ENCODE assay signal across 4 fruit fly cellular contexts in the genomic region with DNA sequence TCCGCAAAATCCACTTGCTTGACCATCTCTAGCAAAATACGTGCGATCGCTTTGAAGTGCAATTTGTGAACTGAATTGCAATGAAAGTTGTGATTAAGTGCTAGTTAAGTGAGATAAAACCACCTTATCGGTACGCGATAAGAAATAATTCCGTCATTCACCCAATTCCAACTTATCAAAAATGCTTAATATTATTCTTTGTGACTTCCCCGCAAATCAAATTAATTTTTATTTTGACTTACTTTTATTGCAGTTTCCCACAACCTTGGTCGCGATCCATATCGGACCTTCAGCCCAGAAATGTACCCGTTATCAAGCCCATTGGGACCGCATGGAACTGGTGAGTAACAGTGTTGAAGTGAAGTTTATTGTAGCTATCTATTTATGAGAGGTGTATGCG.
TF ChIP-seq lines count a peak whose summit lies in the region.

A gene (minus strand): TSS at position 59 of the 400 bp plus-strand sequence.

- no peak for TF ChIP-seq CTCF in whole organism, embryonic (GFP tag; optimal IDR thresholded peaks at IDR 0.05; lab: Kevin White, UChicago)

TF ChIP-seq in whole organism, adult, 20 proteins besides CTCF, POLR2A, EP300 and RAD21:
- TF ChIP-seq cic (GFP tag; optimal IDR thresholded peaks at IDR 0.05; lab: Kevin White, UChicago) (peak; percentile 17), tj (GFP tag; optimal IDR thresholded peaks at IDR 0.05; lab: Kevin White, UChicago) (no peak)

TF ChIP-seq in whole organism, embryonic, 481 proteins besides CTCF, POLR2A, EP300 and RAD21:
- TF ChIP-seq CG33213 (GFP tag; optimal IDR thresholded peaks at IDR 0.05; lab: Kevin White, UChicago) (no peak), nerfin-2 (GFP tag; IDR thresholded peaks at IDR 0.05; lab: Robert Waterston, UW; ENCODE audit: partially characterized antibody) (no peak), en (GFP tag; optimal IDR thresholded peaks at IDR 0.05; lab: Kevin White, UChicago) (no peak), corto (GFP tag; optimal IDR thresholded peaks at IDR 0.05; lab: Kevin White, UChicago) (peak; percentile 23), Atf-2 (GFP tag; optimal IDR thresholded peaks at IDR 0.05; lab: Kevin White, UChicago) (no peak)

TF ChIP-seq in whole organism, prepupa, 60 proteins besides CTCF, POLR2A, EP300 and RAD21:
- TF ChIP-seq OdsH (GFP tag; optimal IDR thresholded peaks at IDR 0.05; lab: Kevin White, UChicago): no peak
- peak; percentile 18 for TF ChIP-seq vri (GFP tag; optimal IDR thresholded peaks at IDR 0.05; lab: Kevin White, UChicago)

TF ChIP-seq in whole organism, wandering third instar larva, 38 proteins besides CTCF, POLR2A, EP300 and RAD21:
- no peak for TF ChIP-seq Rel (GFP tag; optimal IDR thresholded peaks at IDR 0.05; lab: Kevin White, UChicago)
- peak; percentile 97 for TF ChIP-seq Rel (tag; optimal IDR thresholded peaks at IDR 0.05; lab: Kevin White, UChicago)
- no peak for TF ChIP-seq Abd-B (GFP tag; optimal IDR thresholded peaks at IDR 0.05; lab: Kevin White, UChicago)
